Fruit fly (Drosophila melanogaster): ENCODE data around the gene CrebA.

The CrebA gene

dm6 chr3L:15538582-15539490 is 3.6 kb downstream of the CrebA start (continued):
- TF ChIP-seq Deaf1 (tag; optimal IDR thresholded peaks at IDR 0.05) (no peak), CG3281 (GFP tag; optimal IDR thresholded peaks at IDR 0.05) (no peak), E2f1 (GFP tag; IDR thresholded peaks at IDR 0.05) (no peak), tap (tag; optimal IDR thresholded peaks at IDR 0.05) (no peak), Dll (GFP tag; IDR thresholded peaks at IDR 0.05; ENCODE audit: partially characterized antibody) (no peak), CG10654 (GFP tag; optimal IDR thresholded peaks at IDR 0.05) (no peak), CG14441 (GFP tag; IDR thresholded peaks at IDR 0.05) (0 out of 2 replicates have a peak, but pooled peaks have one; percentile 38)

DNA sequence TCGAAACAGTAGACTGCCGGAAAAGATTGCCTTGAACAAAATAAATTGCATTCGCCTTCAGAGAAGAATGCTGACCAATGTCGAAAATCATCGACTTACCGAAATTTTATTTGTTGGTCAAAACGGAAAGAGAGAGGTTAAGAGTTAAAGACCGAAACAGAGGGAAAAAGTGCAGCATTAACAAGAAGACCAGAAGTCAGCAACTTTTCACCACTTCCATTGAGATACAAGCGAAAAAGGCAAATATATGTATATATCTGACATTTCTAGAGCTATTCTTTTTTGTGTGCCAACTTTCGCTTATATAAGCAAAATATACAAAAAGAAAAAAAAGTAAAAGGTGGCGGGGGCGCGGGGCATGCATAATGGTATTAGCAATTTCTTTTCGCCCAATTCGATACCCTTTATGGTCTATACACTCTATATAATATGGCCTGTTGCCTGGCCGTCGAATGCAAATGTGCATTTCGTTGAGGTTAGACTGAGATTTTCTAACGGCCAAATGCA is 4.8 kb downstream of the CrebA start:
- peak; percentile 53 for TF ChIP-seq sens (GFP tag)
- no peak for TF ChIP-seq ranshi (GFP tag; IDR thresholded peaks at IDR 0.05)
- TF ChIP-seq Med (GFP tag) = peak; percentile 8
- TF ChIP-seq kni (GFP tag; optimal IDR thresholded peaks at IDR 0.05) = peak; percentile 12
- peak in 1 of 2 experiments; percentile 53 for TF ChIP-seq Pdp1 (GFP tag; optimal IDR thresholded peaks at IDR 0.05)
- no peak for TF ChIP-seq CG12071 (GFP tag; optimal IDR thresholded peaks at IDR 0.05)
- peak; percentile 12 for TF ChIP-seq Blimp-1 (GFP tag; optimal IDR thresholded peaks at IDR 0.05)

DNA sequence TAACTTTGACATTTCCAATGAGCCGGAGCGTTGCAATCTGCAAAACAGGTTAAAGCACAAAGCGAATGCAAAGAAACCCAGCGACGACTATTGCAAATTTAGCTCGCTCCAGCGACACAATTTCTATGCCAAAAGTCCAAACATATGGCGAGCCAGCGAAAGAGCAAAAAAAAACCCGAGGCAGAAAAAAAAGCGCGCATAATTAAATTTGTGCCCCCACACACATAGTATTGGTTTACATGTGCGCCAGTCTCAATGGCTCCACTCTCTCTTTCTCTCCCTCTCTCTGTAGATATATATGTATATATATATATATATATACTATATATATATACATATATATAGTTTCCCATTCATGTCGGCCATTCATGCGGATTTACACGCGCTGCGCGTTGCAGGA is 5.5 kb downstream of the CrebA start:
- no peak for TF ChIP-seq CG6765 (GFP tag; optimal IDR thresholded peaks at IDR 0.05)
- no peak for TF ChIP-seq CG33213 (GFP tag; optimal IDR thresholded peaks at IDR 0.05)
- no peak for TF ChIP-seq btn (GFP tag; optimal IDR thresholded peaks at IDR 0.05)
- no peak for TF ChIP-seq Nf-YA (GFP tag; IDR thresholded peaks at IDR 0.05)
- TF ChIP-seq Camta (GFP tag; optimal IDR thresholded peaks at IDR 0.05) = no peak
- no peak for TF ChIP-seq crp (GFP tag; optimal IDR thresholded peaks at IDR 0.05)
- TF ChIP-seq CG2889 (GFP tag; IDR thresholded peaks at IDR 0.05) = no peak
- TF ChIP-seq ind (GFP tag; optimal IDR thresholded peaks at IDR 0.05) = no peak
- TF ChIP-seq CG30431 (GFP tag; optimal IDR thresholded peaks at IDR 0.05) = no peak
- TF ChIP-seq CG12236 (GFP tag; optimal IDR thresholded peaks at IDR 0.05) = no peak
- no peak for TF ChIP-seq odd (GFP tag; optimal IDR thresholded peaks at IDR 0.05)
- TF ChIP-seq Fer3 (tag; optimal IDR thresholded peaks at IDR 0.05) = no peak
- TF ChIP-seq CG9932 (GFP tag; IDR thresholded peaks at IDR 0.05) = no peak
- TF ChIP-seq Fer2 (tag; optimal IDR thresholded peaks at IDR 0.05) = no peak
- TF ChIP-seq Atf3 (GFP tag; optimal IDR thresholded peaks at IDR 0.05) = no peak
- 0 out of 2 replicates have a peak, but pooled peaks have one; percentile 23 for TF ChIP-seq CG32772 (GFP tag; IDR thresholded peaks at IDR 0.05)
- TF ChIP-seq ewg (GFP tag; optimal IDR thresholded peaks at IDR 0.05) = peak; percentile 38
- TF ChIP-seq sd (tag; optimal IDR thresholded peaks at IDR 0.05) = no peak
- TF ChIP-seq mld (GFP tag; IDR thresholded peaks at IDR 0.05; ENCODE audit: partially characterized antibody) = no peak
- no peak for TF ChIP-seq chif (GFP tag; optimal IDR thresholded peaks at IDR 0.05)
- TF ChIP-seq bab2 (GFP tag; optimal IDR thresholded peaks at IDR 0.05) = no peak
- no peak for TF ChIP-seq lmd (GFP tag; IDR thresholded peaks at IDR 0.05)
- TF ChIP-seq dati (GFP tag; IDR thresholded peaks at IDR 0.05) = no peak
- TF ChIP-seq sqz (GFP tag; optimal IDR thresholded peaks at IDR 0.05) = peak; percentile 66
- TF ChIP-seq CG9437 (GFP tag; optimal IDR thresholded peaks at IDR 0.05) = no peak
- no peak for TF ChIP-seq Eip74EF (GFP tag; optimal IDR thresholded peaks at IDR 0.05)
- TF ChIP-seq CG14667 (GFP tag; IDR thresholded peaks at IDR 0.05) = no peak
- TF ChIP-seq Trl (optimal IDR thresholded peaks at IDR 0.05) = peak; percentile 18 to 50
- TF ChIP-seq Trl (GFP tag; optimal IDR thresholded peaks at IDR 0.05) = no peak
- no peak for TF ChIP-seq CkIIα-i1 (GFP tag; IDR thresholded peaks at IDR 0.05)
- no peak for TF ChIP-seq Rx (GFP tag; IDR thresholded peaks at IDR 0.05)

Measured in whole organism, embryonic.